Worm (Caenorhabditis elegans): ENCODE data around the gene dnj-18.

ce11 chrIII:4659426-4659825 is 38.5 kb upstream of the dnj-18 start:
- peak; percentile 72 for TF ChIP-seq ceh-27 (GFP tag; optimal IDR thresholded peaks at IDR 0.05)
- no peak for TF ChIP-seq sea-2 (GFP tag; IDR thresholded peaks at IDR 0.05)
- TF ChIP-seq Y95B8A.8 (GFP tag; IDR thresholded peaks at IDR 0.05): no peak
- TF ChIP-seq somi-1 (GFP tag; optimal IDR thresholded peaks at IDR 0.05): no peak
- TF ChIP-seq C17E4.6 (GFP tag; IDR thresholded peaks at IDR 0.05): no peak
- no peak for TF ChIP-seq ama-1 (optimal IDR thresholded peaks at IDR 0.05)
- TF ChIP-seq ama-1 (GFP tag; optimal IDR thresholded peaks at IDR 0.05): no peak
- no peak for TF ChIP-seq efl-1 (GFP tag; optimal IDR thresholded peaks at IDR 0.05)
- TF ChIP-seq unc-62 (GFP tag; optimal IDR thresholded peaks at IDR 0.05): no peak
- TF ChIP-seq egl-44 (GFP tag; IDR thresholded peaks at IDR 0.05): no peak
- no peak for TF ChIP-seq unc-130 (GFP tag; optimal IDR thresholded peaks at IDR 0.05)
- no peak for TF ChIP-seq C06A6.2 (GFP tag; conservative IDR thresholded peaks at IDR 0.05)
- TF ChIP-seq Y53G8AR.9 (GFP tag; conservative IDR thresholded peaks at IDR 0.05): no peak
- TF ChIP-seq F52B5.7 (tag; optimal IDR thresholded peaks at IDR 0.05): no peak
- TF ChIP-seq hrde-1 (tag; optimal IDR thresholded peaks at IDR 0.05; ENCODE audit: borderline replicate concordance): no peak

Data from whole organism, young adult.